Worm (Caenorhabditis elegans): ENCODE measurements around the gene cat-1.

Gene cat-1

ce11 chrX:5680125-5680524 is 30.4 kb downstream of the cat-1 start, which contains the start of gene set-19:
Gene set-19 (minus strand): TSS chrX:5680225.
- TF ChIP-seq ama-1 (optimal IDR thresholded peaks at IDR 0.05) (no peak), daf-12 (tag; optimal IDR thresholded peaks at IDR 0.05) (no peak), lin-39 (tag; optimal IDR thresholded peaks at IDR 0.05) (no peak), mdl-1 (tag; optimal IDR thresholded peaks at IDR 0.05) (no peak), lin-15B (tag; optimal IDR thresholded peaks at IDR 0.05) (no peak), egl-27 (tag; optimal IDR thresholded peaks at IDR 0.05) (no peak), fos-1 (tag; optimal IDR thresholded peaks at IDR 0.05) (no peak), nhr-12 (tag; optimal IDR thresholded peaks at IDR 0.05) (no peak), nhr-67 (tag; optimal IDR thresholded peaks at IDR 0.05) (no peak), ceh-9 (tag; optimal IDR thresholded peaks at IDR 0.05) (no peak), nhr-25 (tag; optimal IDR thresholded peaks at IDR 0.05) (no peak), nhr-237 (tag; optimal IDR thresholded peaks at IDR 0.05) (no peak), ceh-28 (tag; optimal IDR thresholded peaks at IDR 0.05) (no peak), mml-1 (tag; optimal IDR thresholded peaks at IDR 0.05) (no peak), elt-2 (tag; optimal IDR thresholded peaks at IDR 0.05) (no peak), nhr-11 (tag; optimal IDR thresholded peaks at IDR 0.05) (no peak), zag-1 (tag; optimal IDR thresholded peaks at IDR 0.05) (no peak)

DNA sequence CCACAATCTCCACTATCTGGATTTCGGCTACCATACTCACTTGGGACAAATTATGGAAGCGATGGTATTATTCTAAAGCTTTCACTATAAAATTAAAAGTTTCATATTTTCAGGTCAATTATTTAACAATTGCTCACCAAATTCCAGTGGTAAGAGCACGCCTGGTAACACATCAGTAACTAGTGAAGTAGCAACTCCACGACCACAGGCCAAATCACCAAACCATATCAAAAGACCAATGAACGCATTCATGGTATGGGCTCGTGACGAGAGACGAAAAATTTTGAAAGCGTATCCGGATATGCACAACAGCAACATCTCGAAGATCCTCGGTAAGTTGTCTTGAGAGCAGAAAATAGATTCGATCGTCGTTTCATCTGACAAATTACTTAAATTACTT is 37.9 kb downstream of the cat-1 start:
- no peak for TF ChIP-seq zag-1 (tag; optimal IDR thresholded peaks at IDR 0.05)
- TF ChIP-seq snpc-4 (tag; optimal IDR thresholded peaks at IDR 0.05) = no peak
- no peak for TF ChIP-seq ztf-4 (tag; optimal IDR thresholded peaks at IDR 0.05)
- no peak for TF ChIP-seq lin-39 (tag; optimal IDR thresholded peaks at IDR 0.05)
- TF ChIP-seq skn-1 (tag; optimal IDR thresholded peaks at IDR 0.05) = no peak
- TF ChIP-seq ama-1 (optimal IDR thresholded peaks at IDR 0.05) = no peak
- TF ChIP-seq egl-27 (tag; optimal IDR thresholded peaks at IDR 0.05) = no peak
- no peak for TF ChIP-seq elt-3 (tag; optimal IDR thresholded peaks at IDR 0.05)
- TF ChIP-seq nhr-77 (tag; optimal IDR thresholded peaks at IDR 0.05) = no peak

ce11 chrX:5670829-5671228 is 39.7 kb downstream of the cat-1 start:
- TF ChIP-seq pqm-1 (tag; optimal IDR thresholded peaks at IDR 0.05) = peak; percentile 37
- no peak for TF ChIP-seq fkh-2 (tag; optimal IDR thresholded peaks at IDR 0.05)
- peak; percentile 56 for TF ChIP-seq elt-2 (tag; optimal IDR thresholded peaks at IDR 0.05)

ce11 chrX:5669733-5670132 is 40.8 kb downstream of the cat-1 start:
- TF ChIP-seq pqm-1 (tag; optimal IDR thresholded peaks at IDR 0.05) (peak; percentile 45), tbx-2 (tag; optimal IDR thresholded peaks at IDR 0.05) (no peak), pha-4 (tag; optimal IDR thresholded peaks at IDR 0.05) (peak; percentile 41), nhr-237 (tag; optimal IDR thresholded peaks at IDR 0.05) (no peak), nhr-43 (tag; optimal IDR thresholded peaks at IDR 0.05; ENCODE audit: poor library complexity, severe bottlenecking) (no peak), jun-1 (tag; optimal IDR thresholded peaks at IDR 0.05) (peak; percentile 17), elt-2 (tag; optimal IDR thresholded peaks at IDR 0.05) (peak; percentile 82)

- no peak for TF ChIP-seq nhr-28 (tag; optimal IDR thresholded peaks at IDR 0.05)
- TF ChIP-seq ceh-82 (tag; optimal IDR thresholded peaks at IDR 0.05) = no peak
- no peak for TF ChIP-seq tbx-2 (tag; optimal IDR thresholded peaks at IDR 0.05)
- no peak for TF ChIP-seq sea-2 (GFP tag; optimal IDR thresholded peaks at IDR 0.05)
Measured at ce11 chrX:5663537-5663936, 47.0 kb downstream of the cat-1 start, which contains the start of gene egl-13. Gene egl-13 (plus strand): TSS chrX:5663837.

DNA sequence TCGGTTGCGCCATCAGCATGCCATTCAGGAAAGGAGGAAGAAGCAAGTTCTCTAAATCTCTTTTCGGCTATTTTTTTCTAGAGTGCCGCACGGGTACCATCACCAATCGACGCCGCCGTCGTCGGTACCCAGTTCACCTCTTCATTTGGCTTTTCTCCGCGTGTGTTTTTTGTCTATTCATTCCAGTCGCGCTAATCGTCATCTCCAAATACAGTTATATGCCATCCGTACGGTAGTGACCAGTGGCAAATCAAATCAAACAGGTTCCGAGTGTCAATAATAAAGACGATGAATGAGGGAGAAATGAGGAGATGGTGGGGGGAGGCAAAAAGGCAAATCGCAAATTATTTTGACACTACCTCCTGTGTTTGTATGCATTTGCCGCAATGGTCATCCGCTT is 49.4 kb downstream of the cat-1 start:
- no peak for TF ChIP-seq nhr-76 (tag; optimal IDR thresholded peaks at IDR 0.05)
- TF ChIP-seq nhr-25 (tag; optimal IDR thresholded peaks at IDR 0.05) = peak; percentile 70

ce11 chrX:5659614-5660013 is 50.9 kb downstream of the cat-1 start, which contains the start of gene T22B7.22:
Gene T22B7.22 (plus strand): TSS chrX:5659967.
- TF ChIP-seq nhr-25 (tag; optimal IDR thresholded peaks at IDR 0.05) = peak; percentile 83
- TF ChIP-seq ztf-4 (tag; optimal IDR thresholded peaks at IDR 0.05) = no peak
- TF ChIP-seq nhr-237 (tag; optimal IDR thresholded peaks at IDR 0.05) = no peak
- peak; percentile 28 for TF ChIP-seq nhr-43 (tag; optimal IDR thresholded peaks at IDR 0.05; ENCODE audit: poor library complexity, severe bottlenecking)
- TF ChIP-seq lsy-12 (tag; optimal IDR thresholded peaks at IDR 0.05) = no peak
- no peak for TF ChIP-seq pha-4 (tag; optimal IDR thresholded peaks at IDR 0.05)
- no peak for TF ChIP-seq jun-1 (tag; optimal IDR thresholded peaks at IDR 0.05)
- no peak for TF ChIP-seq mdl-1 (tag; optimal IDR thresholded peaks at IDR 0.05)
- TF ChIP-seq tbx-2 (tag; optimal IDR thresholded peaks at IDR 0.05) = no peak
- TF ChIP-seq fos-1 (tag; optimal IDR thresholded peaks at IDR 0.05) = no peak
- TF ChIP-seq unc-62 (GFP tag; optimal IDR thresholded peaks at IDR 0.05) = no peak
- no peak for TF ChIP-seq nhr-77 (tag; optimal IDR thresholded peaks at IDR 0.05)
- TF ChIP-seq elt-2 (tag; optimal IDR thresholded peaks at IDR 0.05) = no peak
- TF ChIP-seq nhr-28 (tag; optimal IDR thresholded peaks at IDR 0.05) = no peak

All from whole organism, L3 larva.